Worm (Caenorhabditis elegans): ENCODE results near the gene mans-2.

- TF ChIP-seq mdl-1 (tag; optimal IDR thresholded peaks at IDR 0.05) (no peak), skn-1 (tag; optimal IDR thresholded peaks at IDR 0.05) (no peak), nhr-11 (tag; optimal IDR thresholded peaks at IDR 0.05) (no peak), ama-1 (optimal IDR thresholded peaks at IDR 0.05) (no peak)
Measured at ce11 chrV:11945429-11945828, 39.9 kb downstream of the mans-2 start.
